Fruit fly (Drosophila melanogaster) whole organism: ENCODE data around the gene ck.

ENCODE experiments used
- CG8478 ChIP-seq: fragments of >200 bp; optimal IDR thresholded peaks from 2 replicates; lab custom pipeline; 2018; ENCODE audit warnings: inconsistent platforms
- Dll ChIP-seq: fragments of >200 bp; optimal IDR thresholded peaks from 2 replicates; lab custom pipeline; 2017
- EcR ChIP-seq, 2 experiments: fragments of >200 bp; optimal IDR thresholded peaks; 2 replicates each; lab custom pipeline; 2017; ENCODE audit warnings: missing biosample characterization in 2 of 2, missing genetic modification characterization in 2 of 2, missing genetic modification reagents in 2 of 2
- pan ChIP-seq: fragments of >200 bp; optimal IDR thresholded peaks from 2 replicates; lab custom pipeline; 2017
- psq ChIP-seq: fragments of >200 bp; optimal IDR thresholded peaks from 2 replicates; lab custom pipeline; 2017
- usp ChIP-seq: fragments of >200 bp; optimal IDR thresholded peaks from 2 replicates; lab custom pipeline; 2017; ENCODE audit warnings: missing biosample characterization, missing genetic modification characterization, mixed read lengths

Gene ck

DNA sequence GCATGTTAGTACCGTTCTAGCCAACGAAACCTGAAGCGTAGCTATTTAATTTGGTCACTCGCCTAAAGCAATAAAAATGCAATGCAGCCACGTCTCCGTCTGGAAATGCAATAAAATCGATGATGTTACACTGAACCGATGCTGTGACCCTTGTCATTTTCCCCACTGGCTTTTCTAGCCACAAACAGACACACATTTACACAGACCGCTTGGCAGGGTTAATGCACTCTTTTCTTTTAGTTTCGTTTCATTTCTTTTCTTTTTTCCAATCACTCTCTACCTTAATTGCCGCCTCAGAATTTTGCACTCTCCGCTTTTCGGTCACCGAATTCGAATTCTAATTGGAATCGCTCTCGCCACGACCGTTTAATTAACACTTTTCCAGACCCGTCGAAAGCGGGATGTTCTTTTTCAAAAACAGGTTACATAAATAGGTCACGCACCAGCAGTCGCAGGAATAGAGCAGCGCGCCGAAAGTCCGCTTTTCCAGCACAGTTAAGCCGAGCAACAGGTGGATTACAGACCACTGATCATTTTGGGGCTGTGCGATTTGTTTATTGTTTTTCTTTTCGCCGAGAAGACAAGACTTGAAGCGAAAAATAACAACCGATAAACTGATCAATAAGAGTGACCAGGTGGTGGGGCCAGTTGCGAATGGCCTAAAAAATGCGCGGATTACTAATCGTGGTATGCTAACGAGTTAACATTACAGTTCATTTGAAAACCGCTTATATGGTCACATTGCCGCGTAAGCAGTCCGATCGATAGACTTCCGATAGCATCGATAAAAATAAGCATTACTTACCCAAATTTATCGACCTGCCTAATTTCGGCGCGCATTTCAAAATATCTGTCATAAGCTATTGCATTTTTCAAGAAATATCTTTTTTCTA is at the start of gene ck:
TSS of gene ck (minus strand) at position 638 of the 893 bp plus-strand sequence.
- TF ChIP-seq EcR (GFP tag; optimal IDR thresholded peaks at IDR 0.05; lab: Kevin White, UChicago) (peak in 1 of 2 experiments; percentile 77), pan (lab: Kevin White, UChicago) (no peak)

DNA sequence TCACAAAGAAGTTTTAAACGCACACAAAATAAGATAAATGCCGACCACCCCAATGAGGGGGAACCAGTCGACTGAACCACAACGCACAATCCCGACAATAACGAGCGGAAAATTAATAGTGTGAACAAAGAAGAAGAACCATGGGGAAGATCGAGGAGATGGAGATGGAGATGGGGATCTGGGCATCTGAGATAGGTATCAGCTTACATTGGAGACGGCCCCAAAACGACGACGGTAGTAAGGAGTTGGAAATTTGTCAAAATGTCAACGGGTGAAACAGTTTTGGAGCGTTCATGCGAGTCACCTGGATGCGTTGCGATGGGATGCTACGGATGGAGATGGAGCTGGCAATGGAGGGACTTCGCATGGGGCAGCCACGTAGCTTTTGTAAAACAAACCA is 49.6 kb upstream of the ck start:
- TF ChIP-seq EcR (GFP tag; optimal IDR thresholded peaks at IDR 0.05; lab: Kevin White, UChicago) (no peak), usp (GFP tag; lab: Kevin White, UChicago) (no peak), psq (no peak), pan (lab: Kevin White, UChicago) (no peak), Dll (no peak), CG8478 (lab: Kevin White, UChicago) (no peak)

- no peak for TF ChIP-seq usp (GFP tag; lab: Kevin White, UChicago)
- TF ChIP-seq EcR (GFP tag; optimal IDR thresholded peaks at IDR 0.05; lab: Kevin White, UChicago), result no peak
- TF ChIP-seq CG8478 (lab: Kevin White, UChicago), result no peak
- TF ChIP-seq Dll, result no peak
- no peak for TF ChIP-seq psq
- TF ChIP-seq pan (lab: Kevin White, UChicago), result no peak
These were observed 48.4 kb upstream of the ck start for dm6 chr2L:15106100-15106499.

DNA sequence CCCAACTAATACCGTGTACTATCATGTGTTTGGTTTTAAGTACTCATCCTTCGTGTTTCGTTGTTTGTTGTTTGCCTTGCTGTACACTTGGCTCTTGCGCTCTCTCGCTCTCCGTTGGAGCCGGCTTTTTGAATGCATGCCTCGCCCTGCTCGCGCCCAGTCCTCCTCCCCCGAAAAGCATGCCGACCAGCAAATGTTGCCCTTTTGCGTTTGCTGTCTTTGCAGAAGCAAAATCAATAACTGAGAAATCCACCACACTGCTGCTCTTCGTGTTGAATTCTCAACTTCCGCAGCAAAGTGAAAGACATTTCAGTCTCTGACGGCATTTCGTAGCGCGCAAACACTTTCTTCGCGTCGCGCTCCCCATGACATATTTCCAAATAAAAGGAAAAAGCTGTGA is 16.8 kb upstream of the ck start, which contains the start of gene wwk:
TSS of gene wwk (plus strand) at position 312 of the 400 bp plus-strand sequence.
- TF ChIP-seq usp (GFP tag; lab: Kevin White, UChicago), result no peak
- no peak for TF ChIP-seq pan (lab: Kevin White, UChicago)
- TF ChIP-seq psq, result no peak
- TF ChIP-seq CG8478 (lab: Kevin White, UChicago), result no peak
- no peak for TF ChIP-seq EcR (GFP tag; optimal IDR thresholded peaks at IDR 0.05; lab: Kevin White, UChicago)
- no peak for TF ChIP-seq Dll

- TF ChIP-seq CG8478 (lab: Kevin White, UChicago), result no peak
- TF ChIP-seq psq, result no peak
- no peak for TF ChIP-seq usp (GFP tag; lab: Kevin White, UChicago)
- no peak for TF ChIP-seq EcR (GFP tag; optimal IDR thresholded peaks at IDR 0.05; lab: Kevin White, UChicago)
- no peak for TF ChIP-seq pan (lab: Kevin White, UChicago)
- no peak for TF ChIP-seq Dll
These were observed 12.6 kb upstream of the ck start, which contains the start of gene vig for dm6 chr2L:15070216-15070615. TSS of gene vig (minus strand) at chr2L:15070316.

DNA sequence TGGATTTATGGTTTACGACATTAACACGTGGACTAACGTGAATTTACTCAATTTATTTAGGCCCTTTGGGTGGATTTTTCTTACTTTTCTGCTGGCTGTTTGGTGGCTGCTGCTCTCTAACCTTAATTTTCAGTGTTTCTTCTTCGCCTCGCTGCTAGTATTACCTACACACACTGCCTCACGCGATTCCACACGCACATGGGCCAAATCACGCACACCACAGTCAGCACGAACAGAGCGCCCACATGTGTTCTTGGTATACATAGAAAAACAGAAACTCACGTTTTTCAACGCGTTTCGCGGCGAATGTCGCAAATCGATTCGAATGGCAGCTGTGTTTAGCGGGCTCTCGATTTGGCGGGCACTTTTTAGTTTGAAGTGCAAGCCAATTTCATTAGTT is 10.2 kb upstream of the ck start:
- TF ChIP-seq psq (no peak), usp (GFP tag; lab: Kevin White, UChicago) (no peak)

DNA sequence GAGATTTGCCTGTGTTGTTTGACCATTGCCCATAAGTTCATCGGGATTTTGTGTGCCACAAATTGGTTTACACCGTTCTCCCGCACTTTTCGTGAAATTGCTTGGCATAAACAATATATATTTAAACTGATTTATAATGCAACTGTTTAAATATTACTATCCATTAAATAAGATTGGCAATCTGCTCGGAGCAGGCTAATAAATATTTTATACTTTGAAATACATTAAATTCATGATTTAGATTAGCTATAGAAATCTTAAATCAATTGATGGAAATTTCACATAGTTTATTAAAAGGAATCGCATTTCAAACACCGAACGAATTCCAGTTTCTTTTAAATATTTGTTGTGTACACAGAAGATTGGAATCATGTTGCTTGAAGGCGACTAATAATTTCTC is 8.5 kb upstream of the ck start:
- no peak for TF ChIP-seq Dll
- no peak for TF ChIP-seq pan (lab: Kevin White, UChicago)
- no peak for TF ChIP-seq usp (GFP tag; lab: Kevin White, UChicago)
- no peak for TF ChIP-seq psq
- no peak for TF ChIP-seq CG8478 (lab: Kevin White, UChicago)
- no peak for TF ChIP-seq EcR (GFP tag; optimal IDR thresholded peaks at IDR 0.05; lab: Kevin White, UChicago)

dm6 chr2L:15065663-15066062 is 8.0 kb upstream of the ck start:
- no peak for TF ChIP-seq CG8478 (lab: Kevin White, UChicago)
- TF ChIP-seq psq, result no peak
- no peak for TF ChIP-seq usp (GFP tag; lab: Kevin White, UChicago)
- TF ChIP-seq Dll, result no peak
- no peak for TF ChIP-seq pan (lab: Kevin White, UChicago)
- no peak for TF ChIP-seq EcR (GFP tag; optimal IDR thresholded peaks at IDR 0.05; lab: Kevin White, UChicago)

DNA sequence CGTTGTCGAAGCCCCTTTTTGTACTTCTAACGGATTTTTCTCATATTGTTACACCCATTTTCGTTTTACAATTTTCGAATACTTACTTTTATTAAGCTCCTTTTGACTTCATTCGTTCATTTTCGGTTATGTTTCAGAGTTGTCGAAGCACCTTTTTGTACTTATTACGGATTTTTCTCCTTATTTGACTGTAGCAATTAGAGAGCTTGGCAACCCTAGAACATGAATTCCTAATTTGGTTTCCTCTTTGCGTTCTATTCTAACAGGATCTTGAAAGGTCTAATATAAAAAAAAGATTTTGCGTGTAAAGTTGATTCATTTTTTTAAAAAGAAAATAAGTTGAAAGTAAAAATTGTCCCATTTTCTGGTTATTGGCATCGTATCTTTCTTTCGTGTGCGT is 4.4 kb upstream of the ck start:
- no peak for TF ChIP-seq CG8478 (lab: Kevin White, UChicago)
- TF ChIP-seq pan (lab: Kevin White, UChicago), result no peak
- TF ChIP-seq EcR (GFP tag; optimal IDR thresholded peaks at IDR 0.05; lab: Kevin White, UChicago), result no peak
- no peak for TF ChIP-seq psq
- no peak for TF ChIP-seq Dll
- TF ChIP-seq usp (GFP tag; lab: Kevin White, UChicago), result no peak

DNA sequence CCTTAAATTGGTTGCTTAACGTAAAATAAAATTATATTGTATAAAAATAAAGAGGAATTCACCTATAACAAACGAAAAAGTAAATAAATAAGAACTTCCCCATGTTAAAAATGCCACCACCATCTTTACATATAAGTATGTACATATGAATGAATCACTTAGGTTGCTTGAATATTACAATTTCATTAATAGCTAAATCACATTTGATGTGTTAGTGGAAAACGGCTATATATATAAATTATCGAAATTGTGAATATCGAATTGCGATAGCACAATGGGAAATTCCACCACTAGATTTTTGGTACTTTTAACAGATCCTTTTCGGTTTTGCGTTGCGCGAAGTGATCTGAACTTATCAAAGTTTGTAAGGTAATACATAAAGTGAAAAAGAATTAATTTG is 3.7 kb upstream of the ck start, which contains the start of the genes solo and vas:
TSS of gene solo (plus strand) at position 289 of the 400 bp plus-strand sequence.
TSS of gene vas (plus strand) at position 289 of the 400 bp plus-strand sequence.
- TF ChIP-seq CG8478 (lab: Kevin White, UChicago), result no peak
- TF ChIP-seq pan (lab: Kevin White, UChicago), result no peak
- no peak for TF ChIP-seq Dll
- TF ChIP-seq psq, result no peak
- TF ChIP-seq usp (GFP tag; lab: Kevin White, UChicago), result no peak
- TF ChIP-seq EcR (GFP tag; optimal IDR thresholded peaks at IDR 0.05; lab: Kevin White, UChicago), result no peak

DNA sequence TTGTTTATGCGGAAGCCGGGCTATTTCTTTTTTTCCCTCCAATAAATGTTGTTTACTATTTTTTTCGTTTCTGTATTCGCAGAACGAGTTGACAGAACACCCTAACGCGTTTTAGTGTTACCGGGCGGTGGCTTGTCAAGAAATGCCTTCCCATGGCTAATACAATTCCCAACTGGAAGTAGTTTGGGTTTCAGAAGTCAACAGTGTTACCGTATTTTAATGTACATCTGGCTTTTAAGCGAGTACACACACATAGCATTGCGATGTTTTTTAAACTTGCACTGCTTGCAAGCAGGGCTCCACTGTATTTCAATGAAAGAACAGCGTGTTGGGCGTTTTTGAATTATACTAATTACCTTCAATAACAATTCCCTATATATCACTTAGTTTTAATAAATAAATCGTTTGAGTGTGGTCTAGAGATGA is 2.9 kb upstream of the ck start, which contains the start of gene TfIIS:
TSS of gene TfIIS (minus strand) at position 178 of the 426 bp plus-strand sequence.
- TF ChIP-seq Dll (no peak), pan (lab: Kevin White, UChicago) (no peak), CG8478 (lab: Kevin White, UChicago) (no peak), psq (no peak), EcR (GFP tag; optimal IDR thresholded peaks at IDR 0.05; lab: Kevin White, UChicago) (no peak), usp (GFP tag; lab: Kevin White, UChicago) (no peak)

DNA sequence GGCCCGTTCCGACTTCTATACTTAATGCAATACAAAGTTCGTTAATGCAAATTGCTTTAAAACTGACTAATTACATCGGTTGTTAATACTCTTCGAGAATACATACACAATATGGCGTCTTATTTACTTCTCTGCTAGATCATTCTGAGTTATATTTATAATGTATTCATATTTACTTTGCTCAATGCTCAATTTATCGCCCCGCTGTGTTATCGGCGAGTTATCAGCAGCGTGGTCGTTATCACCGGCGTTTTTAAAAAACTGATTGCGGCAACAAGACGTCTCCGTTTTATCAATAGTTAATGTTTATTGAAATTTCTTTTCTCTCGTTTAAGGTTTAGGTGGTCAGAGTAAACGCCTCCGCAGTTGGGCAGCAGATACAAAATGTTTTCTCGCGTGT is 1.3 kb upstream of the ck start:
- TF ChIP-seq CG8478 (lab: Kevin White, UChicago) (no peak), pan (lab: Kevin White, UChicago) (no peak), usp (GFP tag; lab: Kevin White, UChicago) (no peak), EcR (GFP tag; optimal IDR thresholded peaks at IDR 0.05; lab: Kevin White, UChicago) (no peak), psq (no peak), Dll (no peak)
